Worm (Caenorhabditis elegans) whole organism, L3 larva: ENCODE results near the gene twk-28.

Source experiments
- R02D3.7 ChIP-seq: fragments of 150-350 bp; optimal IDR thresholded peaks from 2 replicates; lab custom pipeline; 2014; ENCODE audit warnings: missing biosample characterization, missing genetic modification characterization
- ama-1 ChIP-seq: fragments of 150-350 bp; optimal IDR thresholded peaks from 2 replicates; lab custom pipeline; 2018
- jun-1 ChIP-seq: fragments of 150-350 bp; optimal IDR thresholded peaks from 2 replicates; lab custom pipeline; 2014; ENCODE audit warnings: missing biosample characterization, missing genetic modification reagents, missing genetic modification characterization
- nhr-12 ChIP-seq: fragments of 150-350 bp; optimal IDR thresholded peaks from 2 replicates; lab custom pipeline; 2014; ENCODE audit warnings: missing biosample characterization, missing genetic modification characterization
- nhr-23 ChIP-seq: fragments of 150-350 bp; optimal IDR thresholded peaks from 2 replicates; lab custom pipeline; 2014; ENCODE audit warnings: missing biosample characterization, missing genetic modification reagents, missing genetic modification characterization
- nhr-237 ChIP-seq: fragments of 150-350 bp; optimal IDR thresholded peaks from 2 replicates; lab custom pipeline; 2014; ENCODE audit warnings: missing biosample characterization, missing genetic modification characterization
- pqm-1 ChIP-seq: fragments of 150-350 bp; optimal IDR thresholded peaks from 2 replicates; lab custom pipeline; 2017; ENCODE audit warnings: missing biosample characterization, missing genetic modification characterization, inconsistent platforms
- skn-1 ChIP-seq: fragments of 150-350 bp; optimal IDR thresholded peaks from 2 replicates; lab custom pipeline; 2014; ENCODE audit warnings: missing biosample characterization, missing genetic modification characterization

DNA sequence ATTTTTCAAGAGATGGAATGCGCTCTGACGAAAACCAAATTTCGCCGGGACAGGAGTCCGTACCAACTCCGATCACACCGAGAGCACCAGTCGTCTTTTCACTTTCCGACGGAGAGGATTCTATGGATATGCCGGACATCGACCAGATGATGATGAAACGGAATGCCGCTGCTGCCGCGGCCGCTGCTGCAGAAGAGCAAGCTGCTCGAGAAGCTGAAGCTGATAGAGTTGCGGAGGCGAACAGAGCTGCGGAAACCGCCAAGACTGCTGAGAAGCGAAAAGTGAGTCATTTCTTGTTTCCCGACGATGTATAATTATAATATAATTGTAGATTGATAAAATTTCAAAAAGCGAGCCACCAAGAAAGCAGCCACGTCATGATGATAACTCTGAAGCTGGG is 23.8 kb downstream of the twk-28 start:
- TF ChIP-seq nhr-12 (tag; lab: Kevin White, UChicago) (no peak), pqm-1 (tag; lab: Kevin White, UChicago) (no peak), nhr-23 (tag; lab: Kevin White, UChicago) (no peak), ama-1 (no peak), R02D3.7 (tag; lab: Kevin White, UChicago) (no peak), nhr-237 (tag; lab: Kevin White, UChicago) (no peak), jun-1 (tag; lab: Kevin White, UChicago) (no peak), skn-1 (tag; lab: Kevin White, UChicago) (no peak)
